Worm (Caenorhabditis elegans): ENCODE measurements around the gene M6.11.

Gene M6.11

ce11 chrX:641440-641839 is at the start of gene M6.11:
TSS of gene M6.11 (minus strand) at chrX:641540.
- TF ChIP-seq daf-12 (tag; optimal IDR thresholded peaks at IDR 0.05) (no peak), F10B5.3 (tag; optimal IDR thresholded peaks at IDR 0.05) (no peak), duxl-1 (tag; optimal IDR thresholded peaks at IDR 0.05; ENCODE audit: poor library complexity) (no peak), lin-15B (tag; optimal IDR thresholded peaks at IDR 0.05) (no peak), aha-1 (tag) (peak; percentile 44)

DNA sequence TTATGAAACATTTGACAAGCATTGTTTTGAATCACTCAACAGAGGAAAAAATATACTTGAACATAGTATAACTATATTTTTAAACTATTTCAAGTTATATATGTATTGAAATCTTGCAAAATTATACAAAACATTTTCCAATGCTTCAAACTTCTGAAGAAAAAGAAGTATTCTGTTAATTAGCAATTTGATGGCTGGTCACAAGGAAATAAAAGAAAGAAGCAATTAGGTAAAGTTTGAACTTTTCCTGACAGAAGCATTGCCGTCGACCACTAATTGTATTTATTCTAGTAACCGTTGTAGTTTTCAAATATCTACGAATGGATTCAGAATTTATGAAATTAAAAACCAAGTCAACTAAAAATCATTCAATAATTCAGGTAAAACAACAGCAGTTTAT is 47.3 kb upstream of the M6.11 start:
- TF ChIP-seq mdl-1 (tag; optimal IDR thresholded peaks at IDR 0.05) (no peak), madf-5 (GFP tag; IDR thresholded peaks at IDR 0.05) (no peak), dve-1 (tag; optimal IDR thresholded peaks at IDR 0.05; ENCODE audit: insufficient read depth) (no peak), snpc-1.2 (GFP tag; IDR thresholded peaks at IDR 0.05) (no peak), ZK337.2 (GFP tag; IDR thresholded peaks at IDR 0.05) (no peak), tag-97 (GFP tag; IDR thresholded peaks at IDR 0.05) (no peak), daf-19 (GFP tag; conservative IDR thresholded peaks at IDR 0.05) (no peak), zip-2 (tag; optimal IDR thresholded peaks at IDR 0.05) (no peak), nhr-76 (tag; optimal IDR thresholded peaks at IDR 0.05) (no peak), nhr-77 (tag; optimal IDR thresholded peaks at IDR 0.05) (no peak), D1046.2 (GFP tag; IDR thresholded peaks at IDR 0.05) (no peak), vab-7 (GFP tag; IDR thresholded peaks at IDR 0.05) (no peak), nhr-111 (GFP tag; optimal IDR thresholded peaks at IDR 0.05) (no peak), lin-39 (tag; optimal IDR thresholded peaks at IDR 0.05) (no peak), Y105C5A.15 (GFP tag; IDR thresholded peaks at IDR 0.05) (no peak), zag-1 (tag; optimal IDR thresholded peaks at IDR 0.05) (no peak), hif-1 (tag; optimal IDR thresholded peaks at IDR 0.05) (no peak), unc-62 (GFP tag; optimal IDR thresholded peaks at IDR 0.05 in 1 of 2) (no peak), unc-62 (tag; optimal IDR thresholded peaks at IDR 0.05) (no peak)

ce11 chrX:682691-683090 is 41.4 kb upstream of the M6.11 start, which contains the start of gene Y9C12A.1:
TSS of gene Y9C12A.1 (minus strand) at chrX:682791.
- TF ChIP-seq spr-1 (tag; optimal IDR thresholded peaks at IDR 0.05), result no peak
- no peak for TF ChIP-seq lin-1 (GFP tag; IDR thresholded peaks at IDR 0.05)
- no peak for TF ChIP-seq nhr-28 (tag; optimal IDR thresholded peaks at IDR 0.05)
- no peak for TF ChIP-seq nhr-111 (GFP tag; optimal IDR thresholded peaks at IDR 0.05)
- TF ChIP-seq vab-7 (GFP tag; IDR thresholded peaks at IDR 0.05), result no peak
- TF ChIP-seq F49E8.2 (tag; optimal IDR thresholded peaks at IDR 0.05; ENCODE audit: borderline replicate concordance), result no peak
- no peak for TF ChIP-seq lim-7 (GFP tag; IDR thresholded peaks at IDR 0.05)
- TF ChIP-seq dmd-9 (GFP tag; IDR thresholded peaks at IDR 0.05), result no peak

DNA sequence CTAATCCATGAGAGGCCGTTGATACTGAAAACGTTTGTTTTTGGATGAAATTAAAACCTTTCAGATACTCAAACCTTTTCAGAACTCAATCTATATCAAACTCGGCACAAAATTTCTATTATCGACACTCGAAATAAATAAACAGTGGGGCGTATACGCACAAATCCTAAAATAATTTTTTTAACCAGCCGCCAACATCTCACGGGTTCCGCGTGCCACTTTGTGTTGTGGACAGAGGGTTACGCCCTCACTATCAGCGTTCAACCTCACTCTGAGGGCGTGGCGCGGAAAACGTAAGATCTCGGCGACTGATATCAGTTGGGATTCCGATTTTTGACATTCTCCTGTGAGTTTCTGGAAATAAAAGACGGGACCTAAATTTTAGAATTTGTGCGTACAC is 40.1 kb upstream of the M6.11 start:
- TF ChIP-seq aha-1 (tag) (peak; percentile 25), D1046.2 (GFP tag; IDR thresholded peaks at IDR 0.05) (no peak), snpc-4 (tag; optimal IDR thresholded peaks at IDR 0.05) (peak; percentile 35)

DNA sequence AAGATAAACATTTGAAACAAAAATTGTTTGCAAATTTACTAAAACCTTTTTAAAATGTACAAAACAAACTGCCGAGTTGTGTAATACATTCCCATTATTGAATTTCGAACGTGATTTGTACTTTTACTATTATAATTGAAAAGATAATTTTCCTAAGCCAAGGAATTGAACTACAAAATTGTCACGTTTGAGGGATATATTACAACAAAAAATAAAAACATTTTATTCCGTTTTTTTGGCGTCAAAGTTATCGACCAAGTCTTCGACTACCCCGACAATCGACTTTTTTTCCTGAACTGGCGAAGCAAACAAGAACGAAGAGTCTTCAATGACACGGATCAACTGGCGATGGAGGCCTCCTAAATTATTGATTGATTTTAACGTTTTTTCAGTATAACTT is 39.6 kb upstream of the M6.11 start, which contains the start of gene T19D7.7:
T19D7.7 (minus strand) TSS at position 101 of the 400 bp plus-strand sequence.
- TF ChIP-seq nhr-77 (tag; optimal IDR thresholded peaks at IDR 0.05), result no peak
- TF ChIP-seq hlh-11 (tag; optimal IDR thresholded peaks at IDR 0.05), result no peak
- TF ChIP-seq ces-1 (GFP tag; optimal IDR thresholded peaks at IDR 0.05), result no peak
- no peak for TF ChIP-seq spr-3 (GFP tag; optimal IDR thresholded peaks at IDR 0.05)
- TF ChIP-seq skn-1 (tag; optimal IDR thresholded peaks at IDR 0.05), result no peak
- no peak for TF ChIP-seq lin-38 (GFP tag; IDR thresholded peaks at IDR 0.05)
- no peak for TF ChIP-seq hif-1 (tag; optimal IDR thresholded peaks at IDR 0.05)
- TF ChIP-seq ctbp-1 (GFP tag; IDR thresholded peaks at IDR 0.05), result no peak
- TF ChIP-seq lin-39 (tag; optimal IDR thresholded peaks at IDR 0.05), result no peak
- no peak for TF ChIP-seq nhr-11 (tag; optimal IDR thresholded peaks at IDR 0.05)
- TF ChIP-seq Y48G9A.11 (GFP tag; IDR thresholded peaks at IDR 0.05), result no peak
- TF ChIP-seq daf-12 (tag; optimal IDR thresholded peaks at IDR 0.05), result no peak
- TF ChIP-seq fos-1 (tag; optimal IDR thresholded peaks at IDR 0.05), result no peak
- no peak for TF ChIP-seq arid-1 (GFP tag; conservative IDR thresholded peaks at IDR 0.05)
- no peak for TF ChIP-seq dve-1 (tag; optimal IDR thresholded peaks at IDR 0.05; ENCODE audit: insufficient read depth)
- no peak for TF ChIP-seq pha-4 (GFP tag; IDR thresholded peaks at IDR 0.05)
- TF ChIP-seq pha-4 (tag; optimal IDR thresholded peaks at IDR 0.05), result no peak
- no peak for TF ChIP-seq T26A8.4 (GFP tag; IDR thresholded peaks at IDR 0.05)
- no peak for TF ChIP-seq hmg-1.1 (GFP tag; IDR thresholded peaks at IDR 0.05)
- TF ChIP-seq unc-62 (GFP tag; optimal IDR thresholded peaks at IDR 0.05 in 1 of 2), result no peak
- no peak for TF ChIP-seq unc-62 (tag; optimal IDR thresholded peaks at IDR 0.05)
- no peak for TF ChIP-seq aha-1 (tag)
